Fruit fly (Drosophila melanogaster): Measurements from ENCODE around the gene CG3430.

The CG3430 gene

dm6 chr2L:6964022-6964434 lies 7.2 kb downstream of the CG3430 start, which contains the start of the genes sip2 and Coprox (continued):
- peak; percentile 33 for TF ChIP-seq Lhr (GFP tag; optimal IDR thresholded peaks at IDR 0.05)
- TF ChIP-seq CG7372 (GFP tag; IDR thresholded peaks at IDR 0.05), result 0 out of 2 replicates have a peak, but pooled peaks have one; percentile 23
- TF ChIP-seq CG10209 (GFP tag; optimal IDR thresholded peaks at IDR 0.05), result peak; percentile 63
- TF ChIP-seq HLH54F (GFP tag; optimal IDR thresholded peaks at IDR 0.05), result no peak
- no peak for TF ChIP-seq pnt (GFP tag; optimal IDR thresholded peaks at IDR 0.05)
- peak; percentile 78 for TF ChIP-seq CG7839 (tag; optimal IDR thresholded peaks at IDR 0.05)
- TF ChIP-seq HmgD (GFP tag; optimal IDR thresholded peaks at IDR 0.05), result no peak
- no peak for TF ChIP-seq cad (GFP tag; optimal IDR thresholded peaks at IDR 0.05)
- TF ChIP-seq fru (optimal IDR thresholded peaks at IDR 0.05), result no peak
- no peak for TF ChIP-seq CG17186 (GFP tag; optimal IDR thresholded peaks at IDR 0.05)
- TF ChIP-seq kay (GFP tag; optimal IDR thresholded peaks at IDR 0.05), result peak; percentile 31
- TF ChIP-seq Dp (GFP tag; optimal IDR thresholded peaks at IDR 0.05), result peak; percentile 87
- TF ChIP-seq Hey (tag; optimal IDR thresholded peaks at IDR 0.05), result no peak
- TF ChIP-seq jumu (GFP tag; optimal IDR thresholded peaks at IDR 0.05), result no peak
- TF ChIP-seq CG34422 (GFP tag; IDR thresholded peaks at IDR 0.05), result 0 out of 3 replicates have a peak, but pooled peaks have one; percentile 21
- peak; percentile 60 for TF ChIP-seq HmgZ (tag; optimal IDR thresholded peaks at IDR 0.05)
- TF ChIP-seq yki (optimal IDR thresholded peaks at IDR 0.05), result no peak
- TF ChIP-seq kni (GFP tag; optimal IDR thresholded peaks at IDR 0.05), result peak; percentile 30
- peak; percentile 68 for TF ChIP-seq CG17359 (tag; optimal IDR thresholded peaks at IDR 0.05)
- no peak for TF ChIP-seq CG2875 (GFP tag; optimal IDR thresholded peaks at IDR 0.05)
- peak; percentile 84 for TF ChIP-seq CG13424 (tag; optimal IDR thresholded peaks at IDR 0.05)
- TF ChIP-seq CG15073 (GFP tag; optimal IDR thresholded peaks at IDR 0.05), result no peak
- no peak for TF ChIP-seq luna (GFP tag; optimal IDR thresholded peaks at IDR 0.05)
- no peak for TF ChIP-seq otp (GFP tag; IDR thresholded peaks at IDR 0.05)
- no peak for TF ChIP-seq Side (GFP tag; optimal IDR thresholded peaks at IDR 0.05)
- peak; percentile 11 for TF ChIP-seq CG12219 (GFP tag; optimal IDR thresholded peaks at IDR 0.05)
- TF ChIP-seq CG7556 (GFP tag; optimal IDR thresholded peaks at IDR 0.05), result peak; percentile 71
- TF ChIP-seq Ets97D (GFP tag; optimal IDR thresholded peaks at IDR 0.05), result no peak
- TF ChIP-seq Ravus (GFP tag; IDR thresholded peaks at IDR 0.05), result no peak
- TF ChIP-seq crp (GFP tag; optimal IDR thresholded peaks at IDR 0.05), result no peak
- TF ChIP-seq fd64A (GFP tag; optimal IDR thresholded peaks at IDR 0.05), result no peak
- TF ChIP-seq CG4730 (GFP tag; IDR thresholded peaks at IDR 0.05), result peak; percentile 34; the same call in 1 of the 2 replicates
- TF ChIP-seq CG13775 (GFP tag; optimal IDR thresholded peaks at IDR 0.05), result peak; percentile 68
- TF ChIP-seq CG43689 (GFP tag; IDR thresholded peaks at IDR 0.05), result no peak
- TF ChIP-seq CG33213 (GFP tag; optimal IDR thresholded peaks at IDR 0.05), result no peak
- no peak for TF ChIP-seq mld (GFP tag; IDR thresholded peaks at IDR 0.05; ENCODE audit: partially characterized antibody)
- TF ChIP-seq br (optimal IDR thresholded peaks at IDR 0.05), result no peak
- peak; percentile 71 for TF ChIP-seq CG13296 (GFP tag; optimal IDR thresholded peaks at IDR 0.05)
- TF ChIP-seq CG18599 (GFP tag; optimal IDR thresholded peaks at IDR 0.05), result peak; percentile 75
- TF ChIP-seq CG16815 (GFP tag; optimal IDR thresholded peaks at IDR 0.05), result peak; percentile 26
- no peak for TF ChIP-seq CG7745 (tag; optimal IDR thresholded peaks at IDR 0.05)
- peak; percentile 50 for TF ChIP-seq CG12942 (GFP tag; optimal IDR thresholded peaks at IDR 0.05)
- no peak for TF ChIP-seq CG5953 (GFP tag; IDR thresholded peaks at IDR 0.05)
- TF ChIP-seq bcd (GFP tag; optimal IDR thresholded peaks at IDR 0.05), result peak; percentile 53
- no peak for TF ChIP-seq trh (GFP tag; optimal IDR thresholded peaks at IDR 0.05)
- TF ChIP-seq Aef1 (GFP tag; IDR thresholded peaks at IDR 0.05), result peak; percentile 33; the same call in 1 of the 3 replicates
- no peak; the same call in 1 of the 2 replicates for TF ChIP-seq NFAT (GFP tag; IDR thresholded peaks at IDR 0.05)
- no peak for TF ChIP-seq psq (GFP tag; optimal IDR thresholded peaks at IDR 0.05)
- TF ChIP-seq Hr39 (optimal IDR thresholded peaks at IDR 0.05), result no peak
- no peak for TF ChIP-seq unc-4 (GFP tag; IDR thresholded peaks at IDR 0.05; ENCODE audit: partially characterized antibody)
- no peak for TF ChIP-seq tap (tag; optimal IDR thresholded peaks at IDR 0.05)
- TF ChIP-seq Doc3 (GFP tag; IDR thresholded peaks at IDR 0.05; ENCODE audit: partially characterized antibody), result no peak
- TF ChIP-seq CG11085 (GFP tag; IDR thresholded peaks at IDR 0.05), result no peak

Measured in whole organism, embryonic.